Worm (Caenorhabditis elegans) whole organism, L1 larva: ENCODE measurements around the gene mab-5.

Source experiments
- C34B4.2 ChIP-seq: sonication (generic microtip); optimal IDR thresholded peaks from 2 replicates; lab custom pipeline; 2017; ENCODE audit warnings: mild to moderate bottlenecking, missing genetic modification characterization, missing compliant biosample characterization
- F16B12.6 ChIP-seq: fragments of 150-350 bp; optimal IDR thresholded peaks from 2 replicates; lab custom pipeline; 2014; ENCODE audit warnings: missing biosample characterization, missing genetic modification characterization
- blmp-1 ChIP-seq: fragments of 150-350 bp; optimal IDR thresholded peaks from 2 replicates; lab custom pipeline; 2014; ENCODE audit warnings: missing biosample characterization, missing genetic modification characterization
- ceh-82 ChIP-seq, 3 experiments: fragments of 150-350 bp in 1 of 3; sonication (generic microtip) in 2 of 3; optimal IDR thresholded peaks; 2 replicates each; lab custom pipeline; 2014 to 2017; ENCODE audit warnings: missing biosample characterization in 3 of 3, missing genetic modification characterization in 3 of 3
- ceh-88 ChIP-seq: fragments of 200-800 bp; sonication (Bioruptor generic); IDR thresholded peaks from 2 replicates; pipeline ENCODE4 v1.3.6; 2022; ENCODE audit warnings: missing genetic modification characterization, missing compliant biosample characterization
- dpl-1 ChIP-seq, 3 experiments: fragments of 150-350 bp in 2 of 3; sonication (generic microtip) in 1 of 3; optimal IDR thresholded peaks; 2 replicates each; lab custom pipeline; 2014 to 2017; ENCODE audit warnings: missing biosample characterization in 3 of 3, missing genetic modification characterization in 3 of 3, missing genetic modification reagents in 3 of 3
- dsc-1 ChIP-seq: sonication (generic microtip); optimal IDR thresholded peaks from 2 replicates; lab custom pipeline; 2016; ENCODE audit warnings: mild to moderate bottlenecking, missing genetic modification characterization, missing compliant biosample characterization
- efl-1 ChIP-seq, 4 experiments: fragments of 150-350 bp; optimal IDR thresholded peaks in 3 of 4; peaks in 1 of 4; 1 replicate in 1 of 4; 2 replicates in 3 of 4; lab custom pipeline; 2014; ENCODE audit warnings: missing biosample characterization in 2 of 4, missing genetic modification characterization in 2 of 4, missing genetic modification reagents in 2 of 4
- elt-3 ChIP-seq, 6 experiments: fragments of 150-350 bp in 1 of 6; sonication (generic microtip); optimal IDR thresholded peaks; 2 replicates each; lab custom pipeline; 2017 to 2018; ENCODE audit warnings: missing biosample characterization in 6 of 6, missing genetic modification characterization in 6 of 6, inconsistent platforms in 1 of 6
- grh-1 ChIP-seq: fragments of 200-800 bp; sonication (Bioruptor generic); IDR thresholded peaks from 2 replicates; pipeline ENCODE4 v1.3.6; 2022; ENCODE audit warnings: missing genetic modification reagents, missing genetic modification characterization, missing compliant biosample characterization
- hpl-2 ChIP-seq: fragments of 150-350 bp; optimal IDR thresholded peaks from 2 replicates; lab custom pipeline; 2014; ENCODE audit warnings: missing biosample characterization, missing genetic modification reagents, missing genetic modification characterization
- irx-1 ChIP-seq: sonication (generic microtip); optimal IDR thresholded peaks from 2 replicates; lab custom pipeline; 2016; ENCODE audit warnings: missing genetic modification characterization, missing compliant biosample characterization
- lin-14 ChIP-seq: fragments of 200-800 bp; sonication (Bioruptor generic); optimal IDR thresholded peaks from 2 replicates; lab custom pipeline; 2018; ENCODE audit warnings: mild to moderate bottlenecking, missing genetic modification characterization, moderate library complexity, missing compliant biosample characterization
- lin-15B ChIP-seq: fragments of 150-350 bp; sonication (generic microtip); optimal IDR thresholded peaks from 3 replicates; lab custom pipeline; 2014; ENCODE audit warnings: missing biosample characterization, missing genetic modification characterization
- lin-35 ChIP-seq, 2 experiments: fragments of 150-350 bp; optimal IDR thresholded peaks; 2 replicates each; lab custom pipeline; 2014; ENCODE audit warnings: missing biosample characterization in 2 of 2, missing genetic modification characterization in 2 of 2, missing genetic modification reagents in 2 of 2
- lir-3 ChIP-seq: sonication (generic microtip); optimal IDR thresholded peaks from 2 replicates; lab custom pipeline; 2016; ENCODE audit warnings: mild to moderate bottlenecking, missing genetic modification characterization, moderate library complexity, missing compliant biosample characterization; ENCODE audit not compliant: poor library complexity
- lsy-2 ChIP-seq, 2 experiments: fragments of 150-350 bp; optimal IDR thresholded peaks; 2 replicates each; lab custom pipeline; 2014; ENCODE audit warnings: missing biosample characterization in 2 of 2, missing genetic modification characterization in 2 of 2
- mab-9 ChIP-seq: fragments of 200-800 bp; sonication (Bioruptor generic); IDR thresholded peaks from 2 replicates; pipeline ENCODE4 v1.3.6; 2022; ENCODE audit warnings: missing genetic modification reagents, missing genetic modification characterization, missing compliant biosample characterization
- mdl-1 ChIP-seq, 2 experiments: fragments of 150-350 bp; optimal IDR thresholded peaks; 2 replicates each; lab custom pipeline; 2014 to 2017; ENCODE audit warnings: missing biosample characterization in 2 of 2, missing genetic modification characterization in 2 of 2, inconsistent platforms in 1 of 2
- mep-1 ChIP-seq: fragments of 150-350 bp; optimal IDR thresholded peaks from 2 replicates; lab custom pipeline; 2014; ENCODE audit warnings: missing biosample characterization, missing genetic modification characterization
- nhr-20 ChIP-seq: sonication (generic microtip); optimal IDR thresholded peaks from 2 replicates; lab custom pipeline; 2016; ENCODE audit warnings: mild to moderate bottlenecking, missing genetic modification characterization, missing compliant biosample characterization
- nhr-28 ChIP-seq: fragments of 150-350 bp; optimal IDR thresholded peaks from 2 replicates; lab custom pipeline; 2014; ENCODE audit warnings: missing biosample characterization, missing genetic modification characterization
- nhr-71 ChIP-seq: sonication (generic microtip); optimal IDR thresholded peaks from 2 replicates; lab custom pipeline; 2016; ENCODE audit warnings: mild to moderate bottlenecking, missing genetic modification characterization, moderate library complexity, missing compliant biosample characterization
- nhr-84 ChIP-seq: sonication (generic microtip); optimal IDR thresholded peaks from 2 replicates; lab custom pipeline; 2017; ENCODE audit warnings: missing biosample characterization, missing genetic modification characterization
- nhr-90 ChIP-seq: sonication (generic microtip); optimal IDR thresholded peaks from 2 replicates; lab custom pipeline; 2016; ENCODE audit warnings: mild to moderate bottlenecking, missing genetic modification characterization, missing compliant biosample characterization; ENCODE audit not compliant: poor library complexity
- snu-23 ChIP-seq: sonication (generic microtip); optimal IDR thresholded peaks from 2 replicates; lab custom pipeline; 2016; ENCODE audit warnings: missing genetic modification characterization, missing compliant biosample characterization
- sox-4 ChIP-seq: sonication (generic microtip); optimal IDR thresholded peaks from 2 replicates; lab custom pipeline; 2016; ENCODE audit warnings: missing genetic modification characterization, missing compliant biosample characterization
- swsn-7 ChIP-seq: sonication (generic microtip); optimal IDR thresholded peaks from 2 replicates; lab custom pipeline; 2016; ENCODE audit warnings: missing genetic modification characterization, missing compliant biosample characterization
- tlp-1 ChIP-seq: fragments of 150-350 bp; optimal IDR thresholded peaks from 2 replicates; lab custom pipeline; 2014; ENCODE audit warnings: missing biosample characterization, missing genetic modification characterization
- unc-130 ChIP-seq: fragments of 150-350 bp; optimal IDR thresholded peaks from 2 replicates; lab custom pipeline; 2017; ENCODE audit warnings: missing biosample characterization, missing genetic modification characterization, inconsistent platforms
- unc-86 ChIP-seq: sonication (generic microtip); optimal IDR thresholded peaks from 2 replicates; lab custom pipeline; 2016; ENCODE audit warnings: missing genetic modification characterization, missing compliant biosample characterization
- unc-98 ChIP-seq: fragments of 200-800 bp; sonication (Bioruptor generic); IDR thresholded peaks from 2 replicates; pipeline ENCODE4 v1.3.6; 2022; ENCODE audit warnings: missing genetic modification characterization, missing compliant biosample characterization
- xbp-1 ChIP-seq: sonication (generic microtip); optimal IDR thresholded peaks from 2 replicates; lab custom pipeline; 2016; ENCODE audit warnings: missing genetic modification characterization, missing compliant biosample characterization

The mab-5 gene

ce11 chrIII:7770986-7771385, 12.3 kb downstream of the mab-5 start (continued):
- TF ChIP-seq nhr-20 (tag; lab: Kevin White, UChicago) = peak; percentile 60
- peak; percentile 60 for TF ChIP-seq nhr-90
- peak; percentile 48; the same call in 1 of the 2 replicates for TF ChIP-seq mab-9 (GFP tag; lab: Robert Waterston, UW)
- TF ChIP-seq lin-14 (GFP tag; lab: Kevin White, UChicago) = peak; percentile 40
- peak; percentile 54 for TF ChIP-seq dsc-1
- peak; percentile 9 for TF ChIP-seq irx-1 (tag; lab: Kevin White, UChicago)
- peak; percentile 68 for TF ChIP-seq xbp-1 (tag; lab: Kevin White, UChicago)
- peak; percentile 35 for TF ChIP-seq unc-86 (tag; lab: Kevin White, UChicago)
- peak; percentile 54 for TF ChIP-seq lin-15B
- peak; percentile 74 for TF ChIP-seq nhr-71 (tag; lab: Kevin White, UChicago)
- TF ChIP-seq mdl-1 (tag; optimal IDR thresholded peaks at IDR 0.05; lab: Kevin White, UChicago) = peak in 1 of 2 experiments; percentile 25
- TF ChIP-seq, all 84 proteins: peak for 35; not testable (repeated sequence) for 49

- TF ChIP-seq lin-14 (GFP tag; lab: Kevin White, UChicago) (peak; percentile 24), dpl-1 (GFP tag; optimal IDR thresholded peaks at IDR 0.05; lab: Kevin White, UChicago) (peak; percentile 10 to 48 (median 17)), lin-35 (GFP tag; optimal IDR thresholded peaks at IDR 0.05; lab: Kevin White, UChicago) (peak; percentile 58 to 59), ceh-82 (tag; optimal IDR thresholded peaks at IDR 0.05; lab: Kevin White, UChicago) (peak in 1 of 3 experiments; percentile 51), nhr-71 (tag; lab: Kevin White, UChicago) (peak; percentile 10), nhr-28 (no peak), snu-23 (peak; percentile 35), xbp-1 (tag; lab: Kevin White, UChicago) (peak; percentile 9), nhr-20 (tag; lab: Kevin White, UChicago) (no peak), grh-1 (GFP tag; lab: Robert Waterston, UW) (no peak), lir-3 (tag; lab: Kevin White, UChicago) (no peak), efl-1 (optimal IDR thresholded peaks at IDR 0.05; lab: Kevin White, UChicago) (peak; percentile 42 to 43), efl-1 (GFP tag; optimal IDR thresholded peaks at IDR 0.05 in 1 of 2; lab: Kevin White, UChicago) (peak; percentile 48 to 93), mdl-1 (tag; optimal IDR thresholded peaks at IDR 0.05; lab: Kevin White, UChicago) (peak in 1 of 2 experiments; percentile 15), unc-130 (tag; lab: Kevin White, UChicago) (peak; percentile 35), blmp-1 (peak; percentile 11), lsy-2 (tag; optimal IDR thresholded peaks at IDR 0.05; lab: Kevin White, UChicago) (peak; percentile 84 to 97), tlp-1 (tag; lab: Kevin White, UChicago) (no peak), F16B12.6 (tag; lab: Kevin White, UChicago) (peak; percentile 81), mep-1 (tag; lab: Kevin White, UChicago) (peak; percentile 46), sox-4 (tag; lab: Kevin White, UChicago) (no peak), unc-86 (tag; lab: Kevin White, UChicago) (no peak), unc-98 (GFP tag; lab: Robert Waterston, UW) (no peak)
- TF ChIP-seq, all 84 proteins: peak for 14
Observed at ce11 chrIII:7769965-7770364, 13.3 kb downstream of the mab-5 start, which contains the start of gene snu-23. Gene snu-23 (minus strand): TSS chrIII:7770120.

ce11 chrIII:7768963-7769362, 14.3 kb downstream of the mab-5 start, which contains the start of gene ZK686.3:
Gene ZK686.3 (minus strand): TSS chrIII:7769063.
- no peak for TF ChIP-seq hpl-2 (GFP tag; lab: Kevin White, UChicago)
- TF ChIP-seq elt-3 (tag; optimal IDR thresholded peaks at IDR 0.05; lab: Kevin White, UChicago) = no peak
- no peak for TF ChIP-seq ceh-88
- TF ChIP-seq nhr-84 (tag; lab: Kevin White, UChicago) = no peak
- TF ChIP-seq mep-1 (tag; lab: Kevin White, UChicago) = no peak
- no peak for TF ChIP-seq lir-3 (tag; lab: Kevin White, UChicago)
- no peak for TF ChIP-seq irx-1 (tag; lab: Kevin White, UChicago)
- no peak for TF ChIP-seq sox-4 (tag; lab: Kevin White, UChicago)
- no peak for TF ChIP-seq lin-35 (GFP tag; optimal IDR thresholded peaks at IDR 0.05; lab: Kevin White, UChicago)
- TF ChIP-seq nhr-71 (tag; lab: Kevin White, UChicago) = no peak
- TF ChIP-seq swsn-7 = no peak
- TF ChIP-seq C34B4.2 (tag; lab: Kevin White, UChicago) = no peak
- TF ChIP-seq mab-9 (GFP tag; lab: Robert Waterston, UW) = no peak
- TF ChIP-seq xbp-1 (tag; lab: Kevin White, UChicago) = no peak
- TF ChIP-seq lin-15B = no peak
